Worm (Caenorhabditis elegans): Measurements from ENCODE around the gene mex-5.
A peak's percentile ranks its signal among the peaks of the same experiment; 100 is the strongest.

mex-5 gene

ce11 chrIV:13323823-13324359, 29.6 kb upstream of the mex-5 start, which contains the start of gene fat-2:
fat-2 (plus strand) TSS chrIV:13323873.
- TF ChIP-seq pbrm-1 (GFP tag; IDR thresholded peaks at IDR 0.05) (no peak), zim-3 (tag; optimal IDR thresholded peaks at IDR 0.05) (peak; percentile 2)

ce11 chrIV:13327064-13327463, 26.5 kb upstream of the mex-5 start:
- TF ChIP-seq dox-1 (GFP tag; IDR thresholded peaks at IDR 0.05) (no peak), B0019.2 (GFP tag; conservative IDR thresholded peaks at IDR 0.05) (no peak), madf-3 (GFP tag; IDR thresholded peaks at IDR 0.05) (no peak), ceh-27 (GFP tag; optimal IDR thresholded peaks at IDR 0.05) (no peak), unc-62 (GFP tag; optimal IDR thresholded peaks at IDR 0.05) (peak; percentile 84), athp-1 (tag; optimal IDR thresholded peaks at IDR 0.05) (no peak), nhr-80 (tag; optimal IDR thresholded peaks at IDR 0.05) (peak; percentile 91), lag-1 (GFP tag; IDR thresholded peaks at IDR 0.05) (no peak), F52B5.7 (tag; optimal IDR thresholded peaks at IDR 0.05) (no peak), let-607 (tag; optimal IDR thresholded peaks at IDR 0.05) (peak in 1 of 2 experiments; percentile 24), pha-4 (tag; optimal IDR thresholded peaks at IDR 0.05) (peak; percentile 51)

- no peak for TF ChIP-seq xnd-1 (tag; optimal IDR thresholded peaks at IDR 0.05)
- no peak for TF ChIP-seq attf-5 (GFP tag; optimal IDR thresholded peaks at IDR 0.05)
- TF ChIP-seq Y56A3A.18 (GFP tag; IDR thresholded peaks at IDR 0.05) = no peak
- no peak for TF ChIP-seq rcor-1 (GFP tag; IDR thresholded peaks at IDR 0.05)
- no peak for TF ChIP-seq Y79H2A.3 (GFP tag; conservative IDR thresholded peaks at IDR 0.05)
- no peak for TF ChIP-seq D2030.7 (GFP tag; IDR thresholded peaks at IDR 0.05)
- no peak for TF ChIP-seq T07F8.4 (tag; optimal IDR thresholded peaks at IDR 0.05)
- no peak for TF ChIP-seq tbx-9 (tag; optimal IDR thresholded peaks at IDR 0.05; ENCODE audit: borderline replicate concordance)
- TF ChIP-seq F49E8.2 (tag; optimal IDR thresholded peaks at IDR 0.05; ENCODE audit: insufficient read depth) = no peak
- TF ChIP-seq Y53G8AR.9 (GFP tag; conservative IDR thresholded peaks at IDR 0.05) = no peak
- TF ChIP-seq sptf-2 (GFP tag; optimal IDR thresholded peaks at IDR 0.05) = no peak
Measured at ce11 chrIV:13328059-13328458, 25.5 kb upstream of the mex-5 start, which contains the start of gene far-6. far-6 (plus strand) TSS chrIV:13328359.

ce11 chrIV:13330547-13330946, 23.0 kb upstream of the mex-5 start:
- no peak for TF ChIP-seq bed-1 (GFP tag; IDR thresholded peaks at IDR 0.05)
- TF ChIP-seq rec-8 (tag; optimal IDR thresholded peaks at IDR 0.05) = no peak
- TF ChIP-seq ekl-4 (GFP tag; IDR thresholded peaks at IDR 0.05) = no peak
- TF ChIP-seq mxl-1 (tag; optimal IDR thresholded peaks at IDR 0.05) = no peak
- TF ChIP-seq lin-35 (GFP tag; optimal IDR thresholded peaks at IDR 0.05) = no peak
- 0 out of 2 replicates have a peak, but pooled peaks have one; percentile 43 for TF ChIP-seq Y56A3A.18 (GFP tag; IDR thresholded peaks at IDR 0.05)
- TF ChIP-seq Y95B8A.8 (GFP tag; IDR thresholded peaks at IDR 0.05) = no peak
- TF ChIP-seq hlh-26 (GFP tag; conservative IDR thresholded peaks at IDR 0.05) = no peak
- TF ChIP-seq F57A8.1 (GFP tag; optimal IDR thresholded peaks at IDR 0.05) = no peak
- TF ChIP-seq dpl-1 (GFP tag; optimal IDR thresholded peaks at IDR 0.05) = no peak
- no peak for TF ChIP-seq tbp1 (GFP tag; optimal IDR thresholded peaks at IDR 0.05)
- TF ChIP-seq zfh-2 (GFP tag; conservative IDR thresholded peaks at IDR 0.05) = 0 out of 2 replicates have a peak, but pooled peaks have one; percentile 22
- no peak for TF ChIP-seq F10E7.11 (tag; optimal IDR thresholded peaks at IDR 0.05)
